Worm (Caenorhabditis elegans): ENCODE measurements around the gene nmt-1.

DNA sequence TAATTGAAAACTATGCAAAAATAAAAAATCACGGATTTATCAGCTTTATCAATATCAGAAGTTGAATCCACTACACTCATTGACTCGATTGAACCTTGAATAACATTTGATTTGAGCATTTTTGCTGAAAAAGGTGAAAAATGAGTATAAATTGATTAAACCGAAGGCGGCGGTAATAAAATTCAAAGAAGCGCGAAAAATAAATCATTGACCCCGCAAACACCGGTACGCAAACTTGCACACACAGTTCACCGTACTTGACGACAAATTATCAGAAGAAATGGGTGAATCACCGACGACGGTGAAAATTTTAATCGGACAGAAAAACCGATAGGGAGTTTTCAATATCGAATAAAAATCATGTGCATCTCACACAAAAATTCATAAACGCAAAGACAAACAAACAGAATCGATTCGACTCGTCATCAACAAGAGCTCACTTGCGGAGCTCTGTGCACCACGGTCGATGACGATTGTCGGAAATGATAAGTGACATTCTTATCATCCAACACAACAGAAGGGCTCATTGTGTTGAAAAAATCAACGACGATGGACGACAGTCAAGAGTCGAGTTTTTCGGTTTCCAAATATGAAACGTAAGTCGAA, 33.4 kb upstream of the nmt-1 start, which contains the start of the genes wht-7 and Y42G9A.1:
- TF ChIP-seq ama-1 (optimal IDR thresholded peaks at IDR 0.05) (no peak), tbx-11 (GFP tag; IDR thresholded peaks at IDR 0.05) (no peak), hnd-1 (tag; optimal IDR thresholded peaks at IDR 0.05) (no peak)
